Worm (Caenorhabditis elegans): ENCODE data around the gene M04G7.2.

DNA sequence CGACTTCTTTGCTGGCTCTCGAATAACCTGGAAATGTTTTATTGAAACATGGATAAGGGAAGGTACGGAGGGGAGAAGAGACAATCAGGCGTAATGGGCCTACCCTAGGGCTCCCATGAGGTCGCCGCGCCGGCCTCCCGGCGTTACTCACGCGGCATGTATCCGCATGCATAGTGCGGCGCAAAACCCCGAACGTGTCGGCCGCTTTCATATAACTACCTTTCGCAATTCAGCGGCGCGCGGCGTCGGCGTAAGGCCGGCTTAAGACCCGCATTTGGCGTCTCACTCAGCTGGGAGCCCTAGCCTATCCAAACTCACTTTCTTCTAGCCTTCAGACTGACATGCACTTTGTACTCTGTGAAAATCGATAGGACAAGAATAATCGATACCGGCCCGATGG lies 1.2 kb upstream of the M04G7.2 start:
- TF ChIP-seq him-1 (tag; optimal IDR thresholded peaks at IDR 0.05) = no peak
- no peak for TF ChIP-seq dao-5 (tag; optimal IDR thresholded peaks at IDR 0.05)
- no peak for TF ChIP-seq W03F9.2 (tag; optimal IDR thresholded peaks at IDR 0.05)
